Fruit fly (Drosophila melanogaster): ENCODE results near the gene Spn85F.

DNA sequence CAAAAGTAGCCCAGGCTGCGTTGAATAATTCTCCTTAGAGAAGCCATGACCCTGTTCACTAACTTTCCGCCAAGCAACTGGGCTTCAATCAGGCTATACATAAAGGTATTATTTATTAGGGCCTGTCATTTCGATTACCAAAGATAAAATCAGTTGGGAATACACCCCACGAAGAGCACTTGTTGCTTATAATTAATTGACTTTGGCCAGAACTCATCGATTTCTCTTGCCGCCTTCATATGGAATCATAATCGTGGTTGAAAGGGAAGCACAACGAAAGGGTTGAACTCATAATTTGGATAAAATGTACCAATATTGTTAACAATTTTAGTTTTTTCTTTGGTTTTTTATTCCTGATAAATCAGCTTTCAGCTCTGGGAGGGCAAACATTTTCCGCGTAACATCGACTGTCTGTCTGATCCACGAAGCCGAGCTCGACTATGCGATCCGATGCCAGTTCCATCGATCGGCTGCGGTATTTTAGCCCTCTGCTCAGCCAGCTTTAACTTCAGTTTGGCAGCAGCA lies at the start of gene Spn85F, which contains the start of gene Gr85a:
- TF ChIP-seq CG12605 (GFP tag; IDR thresholded peaks at IDR 0.05): no peak
- no peak for TF ChIP-seq D1 (tag; optimal IDR thresholded peaks at IDR 0.05)
- TF ChIP-seq EcR (GFP tag; optimal IDR thresholded peaks at IDR 0.05): no peak
- TF ChIP-seq CG8301 (tag; optimal IDR thresholded peaks at IDR 0.05): no peak
- no peak for TF ChIP-seq rn (GFP tag; IDR thresholded peaks at IDR 0.05)
- TF ChIP-seq Snoo (tag; optimal IDR thresholded peaks at IDR 0.05): no peak
- no peak for TF ChIP-seq gl (tag; optimal IDR thresholded peaks at IDR 0.05)
- TF ChIP-seq Pif1A (GFP tag; optimal IDR thresholded peaks at IDR 0.05): no peak
- no peak for TF ChIP-seq CG13204 (GFP tag; optimal IDR thresholded peaks at IDR 0.05)

Data from whole organism, pupa.